Fruit fly (Drosophila melanogaster): ENCODE data around the gene Fum4.

The Fum4 gene

dm6 chr2L:10222550-10223231, 31.4 kb upstream of the Fum4 start, which contains the start of gene Bcs1:
TSS of gene Bcs1 (plus strand) at chr2L:10222657.
- no peak for TF ChIP-seq EcR (GFP tag; optimal IDR thresholded peaks at IDR 0.05)
- no peak for TF ChIP-seq psq (optimal IDR thresholded peaks at IDR 0.05)
- TF ChIP-seq pan (optimal IDR thresholded peaks at IDR 0.05) = no peak
- no peak for TF ChIP-seq usp (GFP tag; optimal IDR thresholded peaks at IDR 0.05)
- TF ChIP-seq CG8478 (optimal IDR thresholded peaks at IDR 0.05) = no peak
- no peak for TF ChIP-seq Dll (optimal IDR thresholded peaks at IDR 0.05)

- no peak for TF ChIP-seq EcR (GFP tag; optimal IDR thresholded peaks at IDR 0.05)
- TF ChIP-seq pan (optimal IDR thresholded peaks at IDR 0.05) = no peak
- no peak for TF ChIP-seq CG8478 (optimal IDR thresholded peaks at IDR 0.05)
- TF ChIP-seq Dll (optimal IDR thresholded peaks at IDR 0.05) = no peak
- TF ChIP-seq psq (optimal IDR thresholded peaks at IDR 0.05) = no peak
- TF ChIP-seq usp (GFP tag; optimal IDR thresholded peaks at IDR 0.05) = no peak
Observed at dm6 chr2L:10221387-10221705, 30.1 kb upstream of the Fum4 start.

- TF ChIP-seq EcR (GFP tag; optimal IDR thresholded peaks at IDR 0.05) = no peak
- TF ChIP-seq pan (optimal IDR thresholded peaks at IDR 0.05) = no peak
- TF ChIP-seq psq (optimal IDR thresholded peaks at IDR 0.05) = no peak
- no peak for TF ChIP-seq Dll (optimal IDR thresholded peaks at IDR 0.05)
- no peak for TF ChIP-seq CG8478 (optimal IDR thresholded peaks at IDR 0.05)
Observed at dm6 chr2L:10220501-10221386, 29.4 kb upstream of the Fum4 start, which contains the start of the genes Npc1a and Prosalpha6. TSS of gene Npc1a (minus strand) at chr2L:10221216. TSS of gene Prosalpha6 (plus strand) at chr2L:10221351.

dm6 chr2L:10220010-10220409, 28.7 kb upstream of the Fum4 start:
- TF ChIP-seq EcR (GFP tag; optimal IDR thresholded peaks at IDR 0.05) = no peak
- no peak for TF ChIP-seq psq (optimal IDR thresholded peaks at IDR 0.05)
- no peak for TF ChIP-seq Dll (optimal IDR thresholded peaks at IDR 0.05)
- no peak for TF ChIP-seq CG8478 (optimal IDR thresholded peaks at IDR 0.05)
- no peak for TF ChIP-seq usp (GFP tag; optimal IDR thresholded peaks at IDR 0.05)
- TF ChIP-seq pan (optimal IDR thresholded peaks at IDR 0.05) = no peak

dm6 chr2L:10210631-10211557, 19.6 kb upstream of the Fum4 start, which contains the start of the genes CG5727 and ath:
TSS of gene CG5727 (minus strand) at chr2L:10210681.
TSS of gene ath (plus strand) at chr2L:10211143.
- no peak for TF ChIP-seq EcR (GFP tag; optimal IDR thresholded peaks at IDR 0.05)
- no peak for TF ChIP-seq pan (optimal IDR thresholded peaks at IDR 0.05)

dm6 chr2L:10208799-10209794, 17.8 kb upstream of the Fum4 start, which contains the start of gene CG5731:
TSS of gene CG5731 (minus strand) at chr2L:10209744.
- TF ChIP-seq CG8478 (optimal IDR thresholded peaks at IDR 0.05) = no peak
- no peak for TF ChIP-seq psq (optimal IDR thresholded peaks at IDR 0.05)
- TF ChIP-seq pan (optimal IDR thresholded peaks at IDR 0.05) = no peak

dm6 chr2L:10206633-10207162, 15.4 kb upstream of the Fum4 start, which contains the start of gene Snx17:
TSS of gene Snx17 (minus strand) at chr2L:10206961.
- no peak for TF ChIP-seq EcR (GFP tag; optimal IDR thresholded peaks at IDR 0.05)
- TF ChIP-seq CG8478 (optimal IDR thresholded peaks at IDR 0.05) = no peak
- TF ChIP-seq psq (optimal IDR thresholded peaks at IDR 0.05) = no peak

- TF ChIP-seq EcR (GFP tag; optimal IDR thresholded peaks at IDR 0.05) = no peak
- TF ChIP-seq psq (optimal IDR thresholded peaks at IDR 0.05) = no peak
- no peak for TF ChIP-seq CG8478 (optimal IDR thresholded peaks at IDR 0.05)
- TF ChIP-seq Dll (optimal IDR thresholded peaks at IDR 0.05) = no peak
- TF ChIP-seq pan (optimal IDR thresholded peaks at IDR 0.05) = no peak
- no peak for TF ChIP-seq usp (GFP tag; optimal IDR thresholded peaks at IDR 0.05)
Observed at dm6 chr2L:10205940-10206339, 14.6 kb upstream of the Fum4 start.

- TF ChIP-seq usp (GFP tag; optimal IDR thresholded peaks at IDR 0.05) = no peak
- no peak for TF ChIP-seq CG8478 (optimal IDR thresholded peaks at IDR 0.05)
- no peak for TF ChIP-seq psq (optimal IDR thresholded peaks at IDR 0.05)
- no peak for TF ChIP-seq pan (optimal IDR thresholded peaks at IDR 0.05)
- no peak for TF ChIP-seq EcR (GFP tag; optimal IDR thresholded peaks at IDR 0.05)
Observed at dm6 chr2L:10203933-10204509, 12.7 kb upstream of the Fum4 start, which contains the start of gene CG34159. TSS of gene CG34159 (minus strand) at chr2L:10204317.

- no peak for TF ChIP-seq pan (optimal IDR thresholded peaks at IDR 0.05)
- TF ChIP-seq CG8478 (optimal IDR thresholded peaks at IDR 0.05) = no peak
- TF ChIP-seq psq (optimal IDR thresholded peaks at IDR 0.05) = no peak
- no peak for TF ChIP-seq EcR (GFP tag; optimal IDR thresholded peaks at IDR 0.05)
- no peak for TF ChIP-seq Dll (optimal IDR thresholded peaks at IDR 0.05)
- TF ChIP-seq usp (GFP tag; optimal IDR thresholded peaks at IDR 0.05) = no peak
Observed at dm6 chr2L:10201743-10202142, 10.4 kb upstream of the Fum4 start.

Data from whole organism.